Worm (Caenorhabditis elegans) whole organism, L2 larva: Measurements from ENCODE around the gene F40G12.9.

Source experiments
- C34F6.9 ChIP-seq: fragments of 150-350 bp; optimal IDR thresholded peaks from 2 replicates; lab custom pipeline; 2014; ENCODE audit warnings: missing biosample characterization, missing genetic modification characterization
- F13H6.1 ChIP-seq: sonication (generic microtip); optimal IDR thresholded peaks from 2 replicates; lab custom pipeline; 2016; ENCODE audit warnings: missing genetic modification characterization, missing compliant biosample characterization
- Y55F3AM.14 ChIP-seq: fragments of 200-800 bp; sonication (Bioruptor generic); optimal IDR thresholded peaks from 2 replicates; lab custom pipeline; 2018; ENCODE audit warnings: mild to moderate bottlenecking, missing genetic modification characterization, missing compliant biosample characterization
- aly-2 ChIP-seq: fragments of 150-350 bp; optimal IDR thresholded peaks from 2 replicates; lab custom pipeline; 2014; ENCODE audit warnings: missing biosample characterization, missing genetic modification characterization
- ama-1 ChIP-seq: fragments of 150-350 bp; optimal IDR thresholded peaks from 2 replicates; lab custom pipeline; 2018; ENCODE audit warnings: inconsistent platforms
- ceh-82 ChIP-seq: fragments of 150-350 bp; optimal IDR thresholded peaks from 2 replicates; lab custom pipeline; 2014; ENCODE audit warnings: missing biosample characterization, missing genetic modification characterization
- crh-2 ChIP-seq: sonication (generic microtip); optimal IDR thresholded peaks from 2 replicates; lab custom pipeline; 2017; ENCODE audit warnings: missing biosample characterization, missing genetic modification characterization
- dmd-4 ChIP-seq: sonication (generic microtip); optimal IDR thresholded peaks from 2 replicates; lab custom pipeline; 2017; ENCODE audit warnings: missing biosample characterization, missing genetic modification characterization
- egl-27 ChIP-seq: sonication (generic microtip); optimal IDR thresholded peaks from 3 replicates; lab custom pipeline; 2017; ENCODE audit warnings: missing biosample characterization, missing genetic modification reagents, missing genetic modification characterization
- elt-1 ChIP-seq: fragments of 150-350 bp; optimal IDR thresholded peaks from 2 replicates; lab custom pipeline; 2014; ENCODE audit warnings: missing biosample characterization, missing genetic modification characterization
- elt-3 ChIP-seq: sonication (generic microtip); optimal IDR thresholded peaks from 2 replicates; lab custom pipeline; 2017; ENCODE audit warnings: missing biosample characterization, missing genetic modification characterization
- fos-1 ChIP-seq: fragments of 150-350 bp; optimal IDR thresholded peaks from 2 replicates; lab custom pipeline; 2014; ENCODE audit warnings: missing biosample characterization, missing genetic modification characterization
- gmeb-1 ChIP-seq: fragments of 150-350 bp; optimal IDR thresholded peaks from 2 replicates; lab custom pipeline; 2014; ENCODE audit warnings: missing biosample characterization, missing genetic modification characterization
- lin-11 ChIP-seq: fragments of 150-350 bp; sonication (generic microtip); optimal IDR thresholded peaks from 2 replicates; lab custom pipeline; 2014; ENCODE audit warnings: missing biosample characterization, missing genetic modification characterization, inconsistent platforms, mixed read lengths
- lin-13 ChIP-seq: fragments of 150-350 bp; optimal IDR thresholded peaks from 2 replicates; lab custom pipeline; 2014; ENCODE audit warnings: missing biosample characterization, missing genetic modification reagents, missing genetic modification characterization
- lin-39 ChIP-seq: fragments of 150-350 bp; optimal IDR thresholded peaks from 2 replicates; lab custom pipeline; 2014; ENCODE audit warnings: missing biosample characterization, missing genetic modification reagents, missing genetic modification characterization
- lsy-2 ChIP-seq, 2 experiments: fragments of 150-350 bp in 1 of 2; sonication (generic microtip) in 1 of 2; optimal IDR thresholded peaks; 2 replicates each; lab custom pipeline; 2014 to 2017; ENCODE audit warnings: missing biosample characterization in 2 of 2, missing genetic modification characterization in 2 of 2
- mab-5 ChIP-seq: fragments of 150-350 bp; optimal IDR thresholded peaks from 2 replicates; lab custom pipeline; 2014; ENCODE audit warnings: missing biosample characterization, missing genetic modification characterization
- mdl-1 ChIP-seq, 2 experiments: fragments of 150-350 bp in 1 of 2; sonication (generic microtip) in 1 of 2; optimal IDR thresholded peaks; 2 replicates each; lab custom pipeline; 2017; ENCODE audit warnings: missing biosample characterization in 2 of 2, missing genetic modification characterization in 2 of 2
- nhr-10 ChIP-seq: sonication (generic microtip); optimal IDR thresholded peaks from 2 replicates; lab custom pipeline; 2017; ENCODE audit warnings: missing biosample characterization, missing genetic modification characterization
- nhr-12 ChIP-seq: fragments of 150-350 bp; optimal IDR thresholded peaks from 2 replicates; lab custom pipeline; 2014; ENCODE audit warnings: missing biosample characterization, missing genetic modification characterization
- nhr-129 ChIP-seq: fragments of 150-350 bp; optimal IDR thresholded peaks from 2 replicates; lab custom pipeline; 2014; ENCODE audit warnings: missing biosample characterization, missing genetic modification characterization
- nhr-21 ChIP-seq: fragments of 150-350 bp; optimal IDR thresholded peaks from 2 replicates; lab custom pipeline; 2014; ENCODE audit warnings: missing biosample characterization, missing genetic modification characterization
- nhr-237 ChIP-seq: fragments of 150-350 bp; optimal IDR thresholded peaks from 2 replicates; lab custom pipeline; 2014; ENCODE audit warnings: missing biosample characterization, missing genetic modification characterization
- nhr-25 ChIP-seq: fragments of 150-350 bp; sonication (generic microtip); optimal IDR thresholded peaks from 3 replicates; lab custom pipeline; 2014; ENCODE audit warnings: missing biosample characterization, missing genetic modification characterization
- sem-4 ChIP-seq: fragments of 150-350 bp; optimal IDR thresholded peaks from 2 replicates; lab custom pipeline; 2014; ENCODE audit warnings: missing biosample characterization, missing genetic modification reagents, missing genetic modification characterization
- sma-3 ChIP-seq: sonication (generic microtip); optimal IDR thresholded peaks from 2 replicates; lab custom pipeline; 2016; ENCODE audit warnings: missing genetic modification reagents, missing genetic modification characterization, missing compliant biosample characterization
- sma-9 ChIP-seq, 2 experiments: fragments of 150-350 bp in 1 of 2; sonication (generic microtip) in 1 of 2; optimal IDR thresholded peaks; 2 replicates each; lab custom pipeline; 2014 to 2016; ENCODE audit warnings: missing genetic modification characterization in 2 of 2, mild to moderate bottlenecking in 1 of 2, missing biosample characterization in 1 of 2, missing compliant biosample characterization in 1 of 2, missing genetic modification reagents in 1 of 2, moderate library complexity in 1 of 2
- snpc-4 ChIP-seq: fragments of 150-350 bp; optimal IDR thresholded peaks from 2 replicates; lab custom pipeline; 2014; ENCODE audit warnings: missing biosample characterization, missing genetic modification characterization
- unc-39 ChIP-seq: fragments of 150-350 bp; optimal IDR thresholded peaks from 2 replicates; lab custom pipeline; 2014; ENCODE audit warnings: missing biosample characterization, missing genetic modification characterization
- unc-55 ChIP-seq: fragments of 150-350 bp; sonication (generic microtip); optimal IDR thresholded peaks from 3 replicates; lab custom pipeline; 2014; ENCODE audit warnings: missing biosample characterization, missing genetic modification reagents, missing genetic modification characterization
- unc-62 ChIP-seq: fragments of 150-350 bp; optimal IDR thresholded peaks from 2 replicates; lab custom pipeline; 2014; ENCODE audit warnings: missing biosample characterization, missing genetic modification reagents, missing genetic modification characterization
- zag-1 ChIP-seq: fragments of 150-350 bp; optimal IDR thresholded peaks from 2 replicates; lab custom pipeline; 2014; ENCODE audit warnings: missing biosample characterization, missing genetic modification characterization
- ztf-1 ChIP-seq: fragments of 200-800 bp; sonication (Bioruptor generic); conservative IDR thresholded peaks from 2 replicates; pipeline ENCODE4 v1.3.6; 2022; ENCODE audit warnings: missing genetic modification characterization, missing compliant biosample characterization
- ztf-11 ChIP-seq: sonication (generic microtip); optimal IDR thresholded peaks from 2 replicates; lab custom pipeline; 2017; ENCODE audit warnings: missing biosample characterization, missing genetic modification characterization
- ztf-4 ChIP-seq: fragments of 150-350 bp; optimal IDR thresholded peaks from 2 replicates; lab custom pipeline; 2014; ENCODE audit warnings: missing biosample characterization, missing genetic modification characterization

F40G12.9 gene

DNA sequence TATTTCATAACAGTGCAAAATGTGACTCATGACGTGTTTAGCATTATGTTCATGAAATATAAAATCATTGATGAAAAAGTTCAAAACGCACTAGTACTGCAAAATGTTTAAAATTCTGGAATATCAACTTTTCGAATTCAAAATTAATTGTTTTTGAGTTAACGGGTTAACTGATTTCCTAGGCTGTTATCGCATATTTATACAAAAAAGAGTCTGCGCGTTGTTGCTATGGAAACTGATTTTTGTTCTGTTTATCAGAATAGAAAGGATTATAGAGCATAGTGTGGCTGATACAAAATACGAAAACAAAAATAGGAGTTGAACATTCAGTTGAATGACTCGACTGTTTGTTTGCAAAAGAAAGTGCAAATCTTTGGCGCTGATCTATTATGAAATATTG is 35.2 kb downstream of the F40G12.9 start:
- TF ChIP-seq unc-62 (GFP tag; lab: Kevin White, UChicago): no peak
- TF ChIP-seq unc-39 (tag; lab: Kevin White, UChicago): no peak
- TF ChIP-seq dmd-4: no peak
- no peak for TF ChIP-seq elt-3 (tag; lab: Kevin White, UChicago)
- no peak for TF ChIP-seq ztf-11
- TF ChIP-seq nhr-12: no peak
- TF ChIP-seq lin-13 (GFP tag; lab: Kevin White, UChicago): no peak
- no peak for TF ChIP-seq elt-1 (tag; lab: Kevin White, UChicago)
- TF ChIP-seq sma-3 (GFP tag; lab: Kevin White, UChicago): no peak
- TF ChIP-seq egl-27 (tag; lab: Kevin White, UChicago): no peak
- no peak for TF ChIP-seq F13H6.1

DNA sequence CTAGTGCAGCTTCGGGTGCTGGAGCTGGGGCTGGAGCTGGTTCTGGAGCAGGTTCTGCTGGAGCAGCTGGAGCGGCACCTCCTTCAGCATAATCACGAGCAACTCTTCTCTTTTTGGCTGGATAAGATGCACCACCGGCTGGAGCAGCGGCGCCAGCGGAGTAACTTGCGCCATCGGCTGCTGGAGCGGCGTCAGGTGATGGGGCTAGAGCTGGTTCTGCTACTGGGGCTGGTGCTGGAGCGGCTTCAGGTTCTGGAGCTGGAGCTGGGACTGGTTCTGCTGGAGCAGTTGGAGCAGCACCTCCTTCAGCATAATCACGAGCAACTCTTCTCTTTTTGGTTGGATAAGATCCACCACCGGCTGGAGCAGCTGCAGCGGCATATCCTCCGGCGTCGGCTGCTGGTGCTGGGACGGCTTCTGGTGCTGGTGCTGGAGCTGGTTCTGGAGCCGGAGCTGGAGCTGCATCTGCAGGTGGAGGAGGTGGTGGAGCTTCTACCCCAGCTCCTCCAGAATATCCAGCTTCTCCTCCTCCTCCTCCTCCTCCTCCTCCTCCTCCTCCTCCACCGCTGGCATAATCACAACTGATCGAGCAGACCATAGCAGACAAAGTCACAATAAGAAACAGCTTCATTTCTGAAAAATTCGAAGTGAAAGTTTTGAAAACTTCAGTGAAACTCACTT is 36.8 kb downstream of the F40G12.9 start, which contains the start of gene F47B8.13:
Gene F47B8.13 (minus strand): TSS at position 631 of the 681 bp plus-strand sequence.
- TF ChIP-seq gmeb-1 (no peak), nhr-129 (tag; lab: Kevin White, UChicago) (no peak), unc-39 (tag; lab: Kevin White, UChicago) (no peak)
- TF ChIP-seq, all 48 proteins: peak for 0

- TF ChIP-seq nhr-129 (tag; lab: Kevin White, UChicago) (no peak), fos-1 (tag; lab: Kevin White, UChicago) (no peak), sma-3 (GFP tag; lab: Kevin White, UChicago) (no peak), Y55F3AM.14 (GFP tag; lab: Kevin White, UChicago) (no peak), ztf-1 (GFP tag; lab: Robert Waterston, UW) (no peak), gmeb-1 (no peak), sem-4 (tag; lab: Kevin White, UChicago) (no peak), aly-2 (tag; lab: Kevin White, UChicago) (no peak), nhr-237 (tag; lab: Kevin White, UChicago) (no peak)
Measured at ce11 chrV:14320246-14320645, 37.8 kb downstream of the F40G12.9 start, which contains the start of gene F47B8.14. F47B8.14 (plus strand) TSS chrV:14320546.

DNA sequence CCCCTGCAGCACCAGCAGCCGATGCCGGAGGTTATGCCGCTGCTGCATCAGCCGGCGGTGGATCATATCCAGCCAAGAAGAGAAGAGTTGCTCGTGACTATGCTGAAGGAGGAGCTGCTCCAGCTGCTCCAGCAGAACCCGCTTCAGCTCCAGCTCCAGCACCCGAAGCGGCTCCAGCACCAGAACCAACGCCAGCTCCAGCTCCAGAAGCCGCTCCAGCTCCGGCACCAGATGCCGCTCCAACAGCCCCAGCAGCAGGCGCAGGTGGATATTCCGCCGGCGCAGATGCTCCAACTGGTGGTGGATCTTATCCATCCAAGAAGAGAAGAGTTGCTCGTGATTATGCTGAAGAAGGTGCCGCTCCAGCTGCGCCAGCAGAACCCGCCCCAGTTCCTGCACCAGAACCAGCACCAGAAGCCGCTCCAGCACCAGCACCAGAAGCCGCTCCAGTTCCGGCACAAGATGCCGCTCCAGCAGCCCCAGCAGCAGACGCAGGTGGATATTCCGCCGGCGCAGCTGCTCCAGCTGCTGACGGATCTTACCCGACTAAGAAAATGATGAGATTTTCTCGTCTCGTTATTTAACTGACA is 38.4 kb downstream of the F40G12.9 start:
- TF ChIP-seq nhr-21 (tag; lab: Kevin White, UChicago): no peak
- peak; percentile 11 for TF ChIP-seq Y55F3AM.14 (GFP tag; lab: Kevin White, UChicago)

- TF ChIP-seq crh-2 (tag; lab: Kevin White, UChicago) (peak; percentile 56), gmeb-1 (peak; percentile 23), snpc-4 (tag; lab: Kevin White, UChicago) (peak; percentile 46), C34F6.9 (peak; percentile 83), dmd-4 (no peak), lin-13 (GFP tag; lab: Kevin White, UChicago) (peak; percentile 25), F13H6.1 (peak; percentile 15), lsy-2 (tag; optimal IDR thresholded peaks at IDR 0.05; lab: Kevin White, UChicago) (peak in 1 of 2 experiments; percentile 62), unc-62 (GFP tag; lab: Kevin White, UChicago) (no peak), unc-55 (GFP tag; lab: Kevin White, UChicago) (peak; percentile 62), nhr-25 (peak; percentile 1), elt-1 (tag; lab: Kevin White, UChicago) (no peak), unc-39 (tag; lab: Kevin White, UChicago) (no peak), lin-39 (tag; lab: Kevin White, UChicago) (no peak), sma-3 (GFP tag; lab: Kevin White, UChicago) (no peak), nhr-129 (tag; lab: Kevin White, UChicago) (peak; percentile 65), mab-5 (tag; lab: Kevin White, UChicago) (no peak), ceh-82 (tag; lab: Kevin White, UChicago) (no peak), nhr-10 (no peak), ztf-4 (no peak), sma-9 (GFP tag; optimal IDR thresholded peaks at IDR 0.05; lab: Kevin White, UChicago) (peak; percentile 27), sma-9 (tag; optimal IDR thresholded peaks at IDR 0.05; lab: Kevin White, UChicago) (no peak), Y55F3AM.14 (GFP tag; lab: Kevin White, UChicago) (no peak), sem-4 (tag; lab: Kevin White, UChicago) (peak; percentile 25), lin-11 (tag; lab: Kevin White, UChicago) (no peak), zag-1 (tag; lab: Kevin White, UChicago) (no peak), ama-1 (lab: Kevin White, UChicago) (peak; percentile 59), mdl-1 (tag; optimal IDR thresholded peaks at IDR 0.05; lab: Kevin White, UChicago) (no peak), fos-1 (tag; lab: Kevin White, UChicago) (peak; percentile 1), elt-3 (tag; lab: Kevin White, UChicago) (no peak), nhr-237 (tag; lab: Kevin White, UChicago) (no peak)
- TF ChIP-seq, all 48 proteins: peak for 14
Measured at ce11 chrV:14322743-14323142, 40.3 kb downstream of the F40G12.9 start, which contains the start of gene F47B8.3. F47B8.3 (minus strand) TSS chrV:14323003.
